Worm (Caenorhabditis elegans) whole organism, L1 larva: Measurements from ENCODE around the gene sms-3.

ENCODE experiments used
- C04F5.9 ChIP-seq: sonication (generic microtip); optimal IDR thresholded peaks from 2 replicates; lab custom pipeline; 2016; ENCODE audit warnings: missing genetic modification characterization, missing compliant biosample characterization
- C16A3.4 ChIP-seq: fragments of 150-350 bp; optimal IDR thresholded peaks from 2 replicates; lab custom pipeline; 2014; ENCODE audit warnings: missing biosample characterization, missing genetic modification characterization
- C34B4.2 ChIP-seq: sonication (generic microtip); optimal IDR thresholded peaks from 2 replicates; lab custom pipeline; 2017; ENCODE audit warnings: mild to moderate bottlenecking, missing genetic modification characterization, missing compliant biosample characterization
- aly-2 ChIP-seq: fragments of 150-350 bp; optimal IDR thresholded peaks from 2 replicates; lab custom pipeline; 2014; ENCODE audit warnings: missing biosample characterization, missing genetic modification characterization
- ama-1 ChIP-seq: fragments of 150-350 bp; optimal IDR thresholded peaks from 2 replicates; lab custom pipeline; 2014
- blmp-1 ChIP-seq: fragments of 150-350 bp; optimal IDR thresholded peaks from 2 replicates; lab custom pipeline; 2014; ENCODE audit warnings: missing biosample characterization, missing genetic modification characterization
- ceh-63 ChIP-seq: fragments of 200-800 bp; sonication (Bioruptor generic); optimal IDR thresholded peaks from 2 replicates; lab custom pipeline; 2018; ENCODE audit warnings: mild to moderate bottlenecking, missing genetic modification characterization, missing compliant biosample characterization
- ceh-8 ChIP-seq: fragments of 200-800 bp; sonication (Bioruptor generic); optimal IDR thresholded peaks from 2 replicates; lab custom pipeline; 2018; ENCODE audit warnings: mild to moderate bottlenecking, missing genetic modification characterization, moderate library complexity, missing compliant biosample characterization
- ceh-82 ChIP-seq, 3 experiments: fragments of 150-350 bp in 1 of 3; sonication (generic microtip) in 2 of 3; optimal IDR thresholded peaks; 2 replicates each; lab custom pipeline; 2014 to 2017; ENCODE audit warnings: missing biosample characterization in 3 of 3, missing genetic modification characterization in 3 of 3
- ces-1 ChIP-seq: fragments of 150-350 bp; optimal IDR thresholded peaks from 2 replicates; lab custom pipeline; 2014; ENCODE audit warnings: missing biosample characterization, missing genetic modification reagents, missing genetic modification characterization
- efl-3 ChIP-seq: fragments of 200-800 bp; sonication (Bioruptor generic); optimal IDR thresholded peaks from 2 replicates; lab custom pipeline; 2018; ENCODE audit warnings: mild to moderate bottlenecking, missing genetic modification characterization, missing compliant biosample characterization
- egl-27 ChIP-seq, 2 experiments: fragments of 150-350 bp in 1 of 2; sonication (generic microtip); optimal IDR thresholded peaks; 3 replicates each; lab custom pipeline; 2017 to 2018; ENCODE audit warnings: missing biosample characterization in 2 of 2, missing genetic modification characterization in 2 of 2, missing genetic modification reagents in 2 of 2
- fkh-8 ChIP-seq: sonication (generic microtip); optimal IDR thresholded peaks from 2 replicates; lab custom pipeline; 2016; ENCODE audit warnings: mild to moderate bottlenecking, missing genetic modification characterization, missing compliant biosample characterization
- fos-1 ChIP-seq: fragments of 150-350 bp; optimal IDR thresholded peaks from 2 replicates; lab custom pipeline; 2014; ENCODE audit warnings: missing biosample characterization, missing genetic modification characterization
- grh-1 ChIP-seq: fragments of 200-800 bp; sonication (Bioruptor generic); IDR thresholded peaks from 2 replicates; pipeline ENCODE4 v1.3.6; 2022; ENCODE audit warnings: missing genetic modification reagents, missing genetic modification characterization, missing compliant biosample characterization
- hlh-4 ChIP-seq: sonication (generic microtip); optimal IDR thresholded peaks from 2 replicates; lab custom pipeline; 2016; ENCODE audit warnings: mild to moderate bottlenecking, missing genetic modification characterization, missing compliant biosample characterization
- hpl-2 ChIP-seq: fragments of 150-350 bp; optimal IDR thresholded peaks from 2 replicates; lab custom pipeline; 2014; ENCODE audit warnings: missing biosample characterization, missing genetic modification reagents, missing genetic modification characterization
- isw-1 ChIP-seq: fragments of 200-800 bp; sonication (Bioruptor generic); IDR thresholded peaks from 2 replicates; pipeline ENCODE4 v1.3.6; 2022; ENCODE audit warnings: missing genetic modification characterization, missing compliant biosample characterization
- jun-1 ChIP-seq: fragments of 150-350 bp; optimal IDR thresholded peaks from 2 replicates; lab custom pipeline; 2014; ENCODE audit warnings: missing biosample characterization, missing genetic modification reagents, missing genetic modification characterization
- lin-39 ChIP-seq: fragments of 150-350 bp; optimal IDR thresholded peaks from 2 replicates; lab custom pipeline; 2014; ENCODE audit warnings: missing biosample characterization, missing genetic modification reagents, missing genetic modification characterization
- lir-3 ChIP-seq: sonication (generic microtip); optimal IDR thresholded peaks from 2 replicates; lab custom pipeline; 2016; ENCODE audit warnings: mild to moderate bottlenecking, missing genetic modification characterization, moderate library complexity, missing compliant biosample characterization; ENCODE audit not compliant: poor library complexity
- lsy-2 ChIP-seq, 2 experiments: fragments of 150-350 bp; optimal IDR thresholded peaks; 2 replicates each; lab custom pipeline; 2014; ENCODE audit warnings: missing biosample characterization in 2 of 2, missing genetic modification characterization in 2 of 2
- mab-9 ChIP-seq: fragments of 200-800 bp; sonication (Bioruptor generic); IDR thresholded peaks from 2 replicates; pipeline ENCODE4 v1.3.6; 2022; ENCODE audit warnings: missing genetic modification reagents, missing genetic modification characterization, missing compliant biosample characterization
- mdl-1 ChIP-seq, 2 experiments: fragments of 150-350 bp; optimal IDR thresholded peaks; 2 replicates each; lab custom pipeline; 2014 to 2017; ENCODE audit warnings: missing biosample characterization in 2 of 2, missing genetic modification characterization in 2 of 2, inconsistent platforms in 1 of 2
- mef-2 ChIP-seq: fragments of 150-350 bp; optimal IDR thresholded peaks from 2 replicates; lab custom pipeline; 2014; ENCODE audit warnings: missing biosample characterization, missing genetic modification characterization
- mep-1 ChIP-seq: fragments of 150-350 bp; optimal IDR thresholded peaks from 2 replicates; lab custom pipeline; 2014; ENCODE audit warnings: missing biosample characterization, missing genetic modification characterization
- nhr-11 ChIP-seq: fragments of 150-350 bp; optimal IDR thresholded peaks from 2 replicates; lab custom pipeline; 2014; ENCODE audit warnings: missing biosample characterization, missing genetic modification characterization
- nhr-19 ChIP-seq: fragments of 200-800 bp; sonication (Bioruptor generic); conservative IDR thresholded peaks from 2 replicates; pipeline ENCODE4 v1.3.6; 2022; ENCODE audit warnings: missing genetic modification characterization, missing compliant biosample characterization
- nhr-20 ChIP-seq: sonication (generic microtip); optimal IDR thresholded peaks from 2 replicates; lab custom pipeline; 2016; ENCODE audit warnings: mild to moderate bottlenecking, missing genetic modification characterization, missing compliant biosample characterization
- nhr-237 ChIP-seq: fragments of 150-350 bp; optimal IDR thresholded peaks from 2 replicates; lab custom pipeline; 2014; ENCODE audit warnings: missing biosample characterization, missing genetic modification characterization
- nhr-28 ChIP-seq: fragments of 150-350 bp; optimal IDR thresholded peaks from 2 replicates; lab custom pipeline; 2014; ENCODE audit warnings: missing biosample characterization, missing genetic modification characterization
- nhr-47 ChIP-seq: sonication (generic microtip); optimal IDR thresholded peaks from 2 replicates; lab custom pipeline; 2016; ENCODE audit warnings: mild to moderate bottlenecking, missing genetic modification characterization, moderate library complexity, missing compliant biosample characterization
- nhr-71 ChIP-seq: sonication (generic microtip); optimal IDR thresholded peaks from 2 replicates; lab custom pipeline; 2016; ENCODE audit warnings: mild to moderate bottlenecking, missing genetic modification characterization, moderate library complexity, missing compliant biosample characterization
- nhr-84 ChIP-seq: sonication (generic microtip); optimal IDR thresholded peaks from 2 replicates; lab custom pipeline; 2017; ENCODE audit warnings: missing biosample characterization, missing genetic modification characterization
- nhr-85 ChIP-seq: sonication (generic microtip); peaks from one replicate; lab custom pipeline; 2016; ENCODE audit warnings: missing genetic modification characterization, inconsistent platforms, missing compliant biosample characterization
- nhr-90 ChIP-seq: sonication (generic microtip); optimal IDR thresholded peaks from 2 replicates; lab custom pipeline; 2016; ENCODE audit warnings: mild to moderate bottlenecking, missing genetic modification characterization, missing compliant biosample characterization; ENCODE audit not compliant: poor library complexity
- pax-3 ChIP-seq: fragments of 200-800 bp; sonication (Bioruptor generic); optimal IDR thresholded peaks from 2 replicates; lab custom pipeline; 2018; ENCODE audit warnings: mild to moderate bottlenecking, missing genetic modification characterization, moderate library complexity, missing compliant biosample characterization
- pqm-1 ChIP-seq: sonication (generic microtip); optimal IDR thresholded peaks from 3 replicates; lab custom pipeline; 2017; ENCODE audit warnings: missing biosample characterization, missing genetic modification characterization
- rnt-1 ChIP-seq: sonication (generic microtip); optimal IDR thresholded peaks from 2 replicates; lab custom pipeline; 2016; ENCODE audit warnings: mild to moderate bottlenecking, missing genetic modification characterization, moderate library complexity, missing compliant biosample characterization
- skn-1 ChIP-seq: fragments of 150-350 bp; optimal IDR thresholded peaks from 2 replicates; lab custom pipeline; 2014; ENCODE audit warnings: missing biosample characterization, missing genetic modification characterization
- snpc-4 ChIP-seq: fragments of 150-350 bp; optimal IDR thresholded peaks from 2 replicates; lab custom pipeline; 2014; ENCODE audit warnings: missing biosample characterization, missing genetic modification characterization
- sptf-1 ChIP-seq: fragments of 150-350 bp; optimal IDR thresholded peaks from 2 replicates; lab custom pipeline; 2014; ENCODE audit warnings: missing biosample characterization, missing genetic modification characterization
- swsn-7 ChIP-seq: sonication (generic microtip); optimal IDR thresholded peaks from 2 replicates; lab custom pipeline; 2016; ENCODE audit warnings: missing genetic modification characterization, missing compliant biosample characterization
- tlp-1 ChIP-seq: fragments of 150-350 bp; optimal IDR thresholded peaks from 2 replicates; lab custom pipeline; 2014; ENCODE audit warnings: missing biosample characterization, missing genetic modification characterization
- unc-130 ChIP-seq: fragments of 150-350 bp; optimal IDR thresholded peaks from 2 replicates; lab custom pipeline; 2017; ENCODE audit warnings: missing biosample characterization, missing genetic modification characterization, inconsistent platforms
- unc-30 ChIP-seq: sonication (generic microtip); optimal IDR thresholded peaks from 2 replicates; lab custom pipeline; 2017; ENCODE audit warnings: missing biosample characterization, missing genetic modification characterization
- unc-62 ChIP-seq: fragments of 150-350 bp; optimal IDR thresholded peaks from 2 replicates; lab custom pipeline; 2014; ENCODE audit warnings: missing biosample characterization, missing genetic modification reagents, missing genetic modification characterization
- unc-98 ChIP-seq: fragments of 200-800 bp; sonication (Bioruptor generic); IDR thresholded peaks from 2 replicates; pipeline ENCODE4 v1.3.6; 2022; ENCODE audit warnings: missing genetic modification characterization, missing compliant biosample characterization
- vab-15 ChIP-seq: sonication (generic microtip); optimal IDR thresholded peaks from 2 replicates; lab custom pipeline; 2017; ENCODE audit warnings: missing genotype, mild to moderate bottlenecking, missing genetic modification characterization, missing compliant biosample characterization
- zag-1 ChIP-seq: fragments of 150-350 bp; optimal IDR thresholded peaks from 2 replicates; lab custom pipeline; 2014; ENCODE audit warnings: missing biosample characterization, missing genetic modification characterization
- zip-4 ChIP-seq: fragments of 200-800 bp; sonication (Bioruptor generic); optimal IDR thresholded peaks from 2 replicates; lab custom pipeline; 2018; ENCODE audit warnings: mild to moderate bottlenecking, missing genetic modification characterization, moderate library complexity, missing compliant biosample characterization
- ztf-4 ChIP-seq: fragments of 150-350 bp; optimal IDR thresholded peaks from 2 replicates; lab custom pipeline; 2014; ENCODE audit warnings: missing biosample characterization, missing genetic modification characterization

Gene sms-3

DNA sequence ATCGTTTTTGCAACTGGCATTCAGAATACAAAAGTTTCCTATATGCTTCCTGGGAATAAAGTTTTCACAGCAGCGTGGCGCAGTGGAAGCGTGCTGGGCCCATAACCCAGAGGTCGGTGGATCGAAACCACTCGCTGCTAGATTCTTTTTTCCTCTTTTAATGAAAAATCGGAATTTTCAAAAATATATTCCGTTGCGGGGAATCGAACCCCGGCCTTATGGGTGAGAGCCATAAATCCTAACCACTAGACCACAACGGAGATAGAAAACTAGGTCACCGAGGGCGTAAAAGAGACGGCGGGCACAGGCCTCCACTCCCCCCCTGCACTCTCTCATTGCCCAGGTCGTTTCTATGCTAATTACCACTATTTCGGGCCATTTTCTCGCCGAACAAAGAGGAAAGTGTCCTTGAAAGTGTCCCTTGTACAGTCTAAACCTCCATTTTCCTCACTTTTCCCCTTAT is 3.6 kb upstream of the sms-3 start, which contains the start of gene Y22D7AL.6 (continued):
- peak; percentile 49 for TF ChIP-seq nhr-71 (tag; lab: Kevin White, UChicago)
- TF ChIP-seq pax-3, result no peak
- TF ChIP-seq nhr-237 (tag; lab: Kevin White, UChicago), result no peak
- no peak for TF ChIP-seq isw-1 (GFP tag; lab: Robert Waterston, UW)
- no peak for TF ChIP-seq hlh-4 (tag; lab: Kevin White, UChicago)
- TF ChIP-seq C34B4.2 (tag; lab: Kevin White, UChicago), result no peak
- TF ChIP-seq sptf-1 (tag; lab: Kevin White, UChicago), result no peak
- TF ChIP-seq pqm-1 (tag; lab: Kevin White, UChicago), result no peak
- peak; percentile 46 for TF ChIP-seq nhr-90 (tag; lab: Kevin White, UChicago)
- no peak for TF ChIP-seq tlp-1 (tag; lab: Kevin White, UChicago)
- TF ChIP-seq nhr-19 (GFP tag; lab: Robert Waterston, UW), result peak; percentile 31; the same call in 1 of the 2 replicates
- TF ChIP-seq aly-2 (tag; lab: Kevin White, UChicago), result no peak
- TF ChIP-seq mep-1, result no peak
- peak; percentile 8 for TF ChIP-seq nhr-20 (tag; lab: Kevin White, UChicago)
- TF ChIP-seq C16A3.4 (tag; lab: Kevin White, UChicago), result no peak
- TF ChIP-seq jun-1 (tag; lab: Kevin White, UChicago), result no peak
- TF ChIP-seq nhr-11 (tag; lab: Kevin White, UChicago), result no peak
- peak; percentile 21 for TF ChIP-seq skn-1 (tag; lab: Kevin White, UChicago)
- no peak for TF ChIP-seq vab-15
- peak; percentile 13 for TF ChIP-seq fkh-8
- no peak for TF ChIP-seq C04F5.9 (tag; lab: Kevin White, UChicago)
- TF ChIP-seq unc-30 (tag; lab: Kevin White, UChicago), result no peak
- peak; percentile 6 for TF ChIP-seq swsn-7 (tag; lab: Kevin White, UChicago)
- peak in 1 of 2 experiments; percentile 21 for TF ChIP-seq mdl-1 (tag; optimal IDR thresholded peaks at IDR 0.05; lab: Kevin White, UChicago)
- TF ChIP-seq mef-2 (tag; lab: Kevin White, UChicago), result no peak
- no peak for TF ChIP-seq efl-3 (GFP tag; lab: Kevin White, UChicago)
- no peak for TF ChIP-seq ztf-4 (tag; lab: Kevin White, UChicago)
- TF ChIP-seq ces-1 (GFP tag; lab: Kevin White, UChicago), result no peak
- TF ChIP-seq fos-1, result no peak
- TF ChIP-seq ceh-82 (tag; optimal IDR thresholded peaks at IDR 0.05; lab: Kevin White, UChicago), result peak in 1 of 3 experiments; percentile 13
- TF ChIP-seq lir-3 (tag; lab: Kevin White, UChicago), result no peak
- no peak for TF ChIP-seq zag-1 (tag; lab: Kevin White, UChicago)
- TF ChIP-seq lin-39, result no peak
- no peak for TF ChIP-seq zip-4
- no peak for TF ChIP-seq grh-1 (GFP tag; lab: Robert Waterston, UW)
- peak; percentile 89 for TF ChIP-seq nhr-85 (tag; lab: Kevin White, UChicago)
- no peak for TF ChIP-seq unc-62 (GFP tag; lab: Kevin White, UChicago)
- no peak for TF ChIP-seq unc-98
- TF ChIP-seq lsy-2 (tag; optimal IDR thresholded peaks at IDR 0.05; lab: Kevin White, UChicago), result peak; percentile 25 to 51
- no peak for TF ChIP-seq egl-27 (tag; optimal IDR thresholded peaks at IDR 0.05; lab: Kevin White, UChicago)
- TF ChIP-seq rnt-1 (tag; lab: Kevin White, UChicago), result peak; percentile 26

DNA sequence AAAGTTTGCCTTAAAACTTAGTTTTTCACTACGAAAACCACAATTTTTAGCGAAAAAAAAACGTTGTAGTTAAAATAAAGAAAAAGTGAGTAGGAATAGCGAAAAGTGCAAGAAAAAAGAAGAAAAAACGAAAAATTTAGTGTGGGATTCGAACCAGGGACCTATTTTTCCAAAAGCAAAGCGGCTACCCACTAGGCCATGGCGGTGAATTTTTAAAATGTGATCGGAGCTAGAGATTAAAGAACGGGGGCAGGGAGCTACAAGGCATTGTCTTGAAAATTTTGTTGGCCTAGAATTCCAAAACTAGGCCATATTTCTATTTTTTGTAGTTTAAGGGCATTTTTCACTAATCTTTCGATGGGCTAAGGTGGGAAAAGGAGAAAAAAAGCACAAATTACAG is 2.8 kb upstream of the sms-3 start:
- no peak for TF ChIP-seq ztf-4 (tag; lab: Kevin White, UChicago)
- TF ChIP-seq nhr-84 (tag; lab: Kevin White, UChicago), result no peak
- no peak for TF ChIP-seq hpl-2
- no peak for TF ChIP-seq isw-1 (GFP tag; lab: Robert Waterston, UW)
- no peak for TF ChIP-seq C04F5.9 (tag; lab: Kevin White, UChicago)
- no peak for TF ChIP-seq nhr-47 (tag; lab: Kevin White, UChicago)
- TF ChIP-seq snpc-4 (tag; lab: Kevin White, UChicago), result no peak
- TF ChIP-seq ceh-8 (GFP tag; lab: Kevin White, UChicago), result no peak
- no peak for TF ChIP-seq nhr-237 (tag; lab: Kevin White, UChicago)
- TF ChIP-seq unc-130 (tag; lab: Kevin White, UChicago), result no peak
- TF ChIP-seq mab-9 (GFP tag; lab: Robert Waterston, UW), result no peak
- no peak for TF ChIP-seq ama-1 (lab: Kevin White, UChicago)
- TF ChIP-seq blmp-1 (tag; lab: Kevin White, UChicago), result no peak
- no peak for TF ChIP-seq ceh-63
- TF ChIP-seq lir-3 (tag; lab: Kevin White, UChicago), result no peak
- no peak for TF ChIP-seq nhr-28
- TF ChIP-seq, all 84 proteins: peak for 0
